Fruit fly (Drosophila melanogaster) whole organism, adult: ENCODE measurements around the gene CG1896.

Experiments
- Clk ChIP-seq: fragments of 200-800 bp; sonication (Bioruptor generic); optimal IDR thresholded peaks from 2 replicates; lab custom pipeline; 2017; ENCODE audit warnings: missing biosample characterization, missing genetic modification characterization
- cic ChIP-seq: fragments of 200-800 bp; sonication (Bioruptor generic); optimal IDR thresholded peaks from 2 replicates; lab custom pipeline; 2017; ENCODE audit warnings: missing biosample characterization, mild to moderate bottlenecking, missing genetic modification characterization, moderate library complexity
- cnc ChIP-seq, 2 experiments: fragments of >200 bp; optimal IDR thresholded peaks; 2 replicates each; lab custom pipeline; 2017
- ovo ChIP-seq: fragments of 200-800 bp; sonication (Bioruptor generic); optimal IDR thresholded peaks from 2 replicates; lab custom pipeline; 2016; ENCODE audit warnings: missing biosample characterization, missing genetic modification characterization
- pad ChIP-seq: fragments of 200-800 bp; sonication (Bioruptor generic); optimal IDR thresholded peaks from 3 replicates; lab custom pipeline; 2017; ENCODE audit warnings: missing biosample characterization, missing genetic modification characterization, mild to moderate bottlenecking, moderate library complexity, missing genetic modification reagents
- toe ChIP-seq: fragments of 200-800 bp; sonication (Bioruptor generic); optimal IDR thresholded peaks from 2 replicates; lab custom pipeline; 2016; ENCODE audit warnings: missing biosample characterization, missing genetic modification characterization

- no peak for TF ChIP-seq pad (GFP tag; lab: Kevin White, UChicago)
- no peak for TF ChIP-seq Clk
- TF ChIP-seq cic (GFP tag; lab: Kevin White, UChicago): no peak
- no peak for TF ChIP-seq toe
- TF ChIP-seq ovo (GFP tag; lab: Kevin White, UChicago): no peak
- no peak for TF ChIP-seq cnc (optimal IDR thresholded peaks at IDR 0.05; lab: Kevin White, UChicago)
These were observed 19.9 kb upstream of the CG1896 start for dm6 chr3R:31724136-31724535.
